Fruit fly (Drosophila melanogaster) whole organism, prepupa: ENCODE measurements around the gene Pep.

ENCODE experiments used
- CG10669 ChIP-seq: fragments of 200-800 bp; sonication (Bioruptor generic); optimal IDR thresholded peaks from 3 replicates; lab custom pipeline; 2018; ENCODE audit warnings: missing biosample characterization, mild to moderate bottlenecking, missing genetic modification characterization, moderate library complexity
- CG11294 ChIP-seq: fragments of 200-800 bp; sonication (Bioruptor generic); IDR thresholded peaks from 2 replicates; pipeline ENCODE4 v1.3.6; 2022; ENCODE audit warnings: missing biosample characterization, missing genetic modification characterization
- CG11902 ChIP-seq: fragments of 200-800 bp; sonication (Bioruptor generic); optimal IDR thresholded peaks from 3 replicates; lab custom pipeline; 2016; ENCODE audit warnings: missing biosample characterization, missing genetic modification characterization
- CG15336 ChIP-seq: fragments of 200-800 bp; sonication (Bioruptor generic); IDR thresholded peaks from 2 replicates; pipeline ENCODE4 v1.3.6; 2022; ENCODE audit warnings: missing biosample characterization, missing genetic modification characterization
- CG1621 ChIP-seq: fragments of 200-800 bp; sonication (Bioruptor generic); optimal IDR thresholded peaks from 3 replicates; lab custom pipeline; 2018; ENCODE audit warnings: missing biosample characterization, mild to moderate bottlenecking, missing genetic modification characterization
- CG16779 ChIP-seq: fragments of 200-800 bp; sonication (Bioruptor generic); optimal IDR thresholded peaks from 3 replicates; lab custom pipeline; 2017; ENCODE audit warnings: missing biosample characterization, mild to moderate bottlenecking, missing genetic modification characterization
- CG31627 ChIP-seq: fragments of 200-800 bp; sonication (Bioruptor generic); optimal IDR thresholded peaks from 3 replicates; lab custom pipeline; 2016; ENCODE audit warnings: missing biosample characterization, missing genetic modification characterization
- CG34406 ChIP-seq: fragments of 200-800 bp; sonication (Bioruptor generic); optimal IDR thresholded peaks from 3 replicates; lab custom pipeline; 2016; ENCODE audit warnings: missing biosample characterization, missing genetic modification characterization
- CG4318 ChIP-seq: fragments of 200-800 bp; sonication (Bioruptor generic); optimal IDR thresholded peaks from 3 replicates; lab custom pipeline; 2017; ENCODE audit warnings: missing biosample characterization, mild to moderate bottlenecking, missing genetic modification characterization
- CG6163 ChIP-seq: fragments of 200-800 bp; sonication (Bioruptor generic); IDR thresholded peaks from 3 replicates; pipeline ENCODE4 v1.3.6; 2022; ENCODE audit warnings: missing biosample characterization, missing genetic modification characterization
- CG6276 ChIP-seq: fragments of 200-800 bp; sonication (Bioruptor generic); optimal IDR thresholded peaks from 2 replicates; lab custom pipeline; 2017; ENCODE audit warnings: missing biosample characterization, mild to moderate bottlenecking, missing genetic modification characterization
- CG6792 ChIP-seq: fragments of 200-800 bp; sonication (Bioruptor generic); optimal IDR thresholded peaks from 3 replicates; lab custom pipeline; 2016; ENCODE audit warnings: missing biosample characterization, missing genetic modification characterization
- CG6854 ChIP-seq: fragments of 200-800 bp; sonication (Bioruptor generic); optimal IDR thresholded peaks from 2 replicates; lab custom pipeline; 2017; ENCODE audit warnings: missing biosample characterization, mild to moderate bottlenecking, missing genetic modification characterization
- CG7368 ChIP-seq: fragments of 200-800 bp; sonication (Bioruptor generic); optimal IDR thresholded peaks from 3 replicates; lab custom pipeline; 2016; ENCODE audit warnings: missing biosample characterization, missing genetic modification characterization
- CG8119 ChIP-seq: fragments of 200-800 bp; sonication (Bioruptor generic); IDR thresholded peaks from 3 replicates; pipeline ENCODE4 v1.3.6; 2022; ENCODE audit warnings: missing biosample characterization, missing genetic modification characterization
- CG8319 ChIP-seq: fragments of 200-800 bp; sonication (Bioruptor generic); optimal IDR thresholded peaks from 3 replicates; lab custom pipeline; 2016; ENCODE audit warnings: missing biosample characterization, missing genetic modification characterization
- Eip78C ChIP-seq: fragments of 200-800 bp; sonication (Bioruptor generic); peaks from one replicate; lab custom pipeline; 2016; ENCODE audit warnings: missing biosample characterization, missing genetic modification characterization
- Eip93F ChIP-seq: fragments of 200-800 bp; sonication (Bioruptor generic); optimal IDR thresholded peaks from 2 replicates; lab custom pipeline; 2016; ENCODE audit warnings: missing biosample characterization, mild to moderate bottlenecking, missing genetic modification characterization
- Ets21C ChIP-seq: fragments of 200-800 bp; sonication (Bioruptor generic); optimal IDR thresholded peaks from 3 replicates; lab custom pipeline; 2016; ENCODE audit warnings: missing biosample characterization, missing genetic modification characterization
- Ets96B ChIP-seq: fragments of 200-800 bp; optimal IDR thresholded peaks from 2 replicates; lab custom pipeline; 2019; ENCODE audit warnings: missing biosample characterization, mild to moderate bottlenecking, missing genetic modification characterization, moderate library complexity
- Gug ChIP-seq: fragments of 200-800 bp; sonication (Bioruptor generic); IDR thresholded peaks from 2 replicates; pipeline ENCODE4 v1.3.6; 2022; ENCODE audit warnings: missing biosample characterization, missing genetic modification characterization
- Hr4 ChIP-seq: fragments of 200-800 bp; sonication (Bioruptor generic); optimal IDR thresholded peaks from 3 replicates; lab custom pipeline; 2016; ENCODE audit warnings: missing biosample characterization, missing genetic modification characterization
- Lpt ChIP-seq: fragments of 200-800 bp; sonication (Bioruptor generic); optimal IDR thresholded peaks from 3 replicates; lab custom pipeline; 2016; ENCODE audit warnings: missing biosample characterization, missing genetic modification characterization
- Met ChIP-seq: fragments of 200-800 bp; sonication (Bioruptor generic); optimal IDR thresholded peaks from 3 replicates; lab custom pipeline; 2016; ENCODE audit warnings: missing biosample characterization, missing genetic modification characterization
- OdsH ChIP-seq: fragments of 200-800 bp; sonication (Bioruptor generic); optimal IDR thresholded peaks from 3 replicates; lab custom pipeline; 2016; ENCODE audit warnings: missing biosample characterization, missing genetic modification characterization
- Smox ChIP-seq: fragments of 200-800 bp; sonication (Bioruptor generic); optimal IDR thresholded peaks from 3 replicates; lab custom pipeline; 2016; ENCODE audit warnings: missing biosample characterization, missing genetic modification characterization
- Sox102F ChIP-seq: fragments of 200-800 bp; sonication (Bioruptor generic); optimal IDR thresholded peaks from 2 replicates; lab custom pipeline; 2016; ENCODE audit warnings: missing biosample characterization, mild to moderate bottlenecking, missing genetic modification characterization
- Sox14 ChIP-seq: fragments of 200-800 bp; sonication (Bioruptor generic); optimal IDR thresholded peaks from 3 replicates; lab custom pipeline; 2016; ENCODE audit warnings: missing biosample characterization, missing genetic modification characterization
- achi ChIP-seq: fragments of 200-800 bp; sonication (Bioruptor generic); optimal IDR thresholded peaks from 3 replicates; lab custom pipeline; 2016; ENCODE audit warnings: missing biosample characterization, missing genetic modification characterization
- acj6 ChIP-seq: fragments of 200-800 bp; sonication (Bioruptor generic); optimal IDR thresholded peaks from 3 replicates; lab custom pipeline; 2016; ENCODE audit warnings: missing biosample characterization, missing genetic modification characterization
- dsx ChIP-seq: fragments of 200-800 bp; optimal IDR thresholded peaks from 3 replicates; lab custom pipeline; 2019; ENCODE audit warnings: missing biosample characterization, mild to moderate bottlenecking, missing genetic modification characterization, moderate library complexity; ENCODE audit not compliant: poor library complexity, severe bottlenecking
- eg ChIP-seq: fragments of 200-800 bp; sonication (Bioruptor generic); IDR thresholded peaks from 3 replicates; pipeline ENCODE4 v1.3.6; 2022; ENCODE audit warnings: missing biosample characterization, missing genetic modification characterization
- esn ChIP-seq: fragments of 200-800 bp; sonication (Bioruptor generic); optimal IDR thresholded peaks from 2 replicates; lab custom pipeline; 2016; ENCODE audit warnings: missing biosample characterization, mild to moderate bottlenecking, missing genetic modification characterization, moderate library complexity
- fd59A ChIP-seq: fragments of 200-800 bp; sonication (Bioruptor generic); optimal IDR thresholded peaks from 2 replicates; lab custom pipeline; 2017; ENCODE audit warnings: missing biosample characterization, mild to moderate bottlenecking, missing genetic modification characterization, missing genetic modification reagents
- fd85E ChIP-seq: fragments of 200-800 bp; sonication (Bioruptor generic); optimal IDR thresholded peaks from 3 replicates; lab custom pipeline; 2016; ENCODE audit warnings: missing biosample characterization, missing genetic modification characterization
- lz ChIP-seq: fragments of 200-800 bp; sonication (Bioruptor generic); optimal IDR thresholded peaks from 3 replicates; lab custom pipeline; 2016; ENCODE audit warnings: missing biosample characterization, missing genetic modification characterization
- net ChIP-seq: fragments of 200-800 bp; sonication (Bioruptor generic); optimal IDR thresholded peaks from 3 replicates; lab custom pipeline; 2016; ENCODE audit warnings: missing biosample characterization, missing genetic modification characterization
- pdm3 ChIP-seq: fragments of 200-800 bp; sonication (Bioruptor generic); optimal IDR thresholded peaks from 3 replicates; lab custom pipeline; 2016; ENCODE audit warnings: missing biosample characterization, missing genetic modification characterization
- spab ChIP-seq: fragments of 200-800 bp; sonication (Bioruptor generic); optimal IDR thresholded peaks from 2 replicates; lab custom pipeline; 2017; ENCODE audit warnings: missing biosample characterization, mild to moderate bottlenecking, missing genetic modification characterization, missing genetic modification reagents
- ss ChIP-seq, 2 experiments: fragments of 200-800 bp; sonication (Bioruptor generic); optimal IDR thresholded peaks; 2 replicates in 1 of 2; 3 replicates in 1 of 2; lab custom pipeline; 2017 to 2018; ENCODE audit warnings: mild to moderate bottlenecking in 2 of 2, missing biosample characterization in 2 of 2, missing genetic modification characterization in 2 of 2, moderate library complexity in 1 of 2
- svp ChIP-seq: fragments of 200-800 bp; sonication (Bioruptor generic); peaks from one replicate; lab custom pipeline; 2016; ENCODE audit warnings: missing biosample characterization, missing genetic modification characterization
- topi ChIP-seq: fragments of 200-800 bp; sonication (Bioruptor generic); optimal IDR thresholded peaks from 3 replicates; lab custom pipeline; 2016; ENCODE audit warnings: missing biosample characterization, missing genetic modification characterization
- vri ChIP-seq: fragments of 200-800 bp; sonication (Bioruptor generic); optimal IDR thresholded peaks from 3 replicates; lab custom pipeline; 2016; ENCODE audit warnings: missing biosample characterization, mild to moderate bottlenecking, missing genetic modification characterization

Pep gene

dm6 chr3L:17610896-17611711 is 33.7 kb downstream of the Pep start (continued):
- TF ChIP-seq CG11294 (GFP tag; lab: Robert Waterston, UW) (peak; percentile 74), CG7368 (GFP tag; lab: Kevin White, UChicago) (peak; percentile 76), CG16779 (tag; lab: Kevin White, UChicago) (peak; percentile 84), spab (GFP tag; lab: Kevin White, UChicago) (peak; percentile 69), CG6854 (GFP tag; lab: Kevin White, UChicago) (peak; percentile 78), svp (GFP tag; lab: Kevin White, UChicago) (peak; percentile 98), CG15336 (GFP tag; lab: Robert Waterston, UW) (peak; percentile 93), CG6163 (GFP tag; lab: Robert Waterston, UW) (peak; percentile 80; the same call in 2 of the 3 replicates), esn (GFP tag; lab: Kevin White, UChicago) (peak; percentile 96), fd59A (GFP tag; lab: Kevin White, UChicago) (peak; percentile 69)

dm6 chr3L:17609068-17609382 is 35.8 kb downstream of the Pep start:
- no peak for TF ChIP-seq CG34406 (GFP tag; lab: Kevin White, UChicago)
- peak; percentile 79 for TF ChIP-seq svp (GFP tag; lab: Kevin White, UChicago)
- TF ChIP-seq vri (GFP tag; lab: Kevin White, UChicago): peak; percentile 55

- TF ChIP-seq CG6792 (GFP tag; lab: Kevin White, UChicago) (peak; percentile 42), CG7368 (GFP tag; lab: Kevin White, UChicago) (peak; percentile 6), fd85E (GFP tag; lab: Kevin White, UChicago) (peak; percentile 42), Hr4 (GFP tag; lab: Kevin White, UChicago) (peak; percentile 83), Eip78C (peak; percentile 90), acj6 (GFP tag; lab: Kevin White, UChicago) (peak; percentile 62), CG8319 (GFP tag; lab: Kevin White, UChicago) (peak; percentile 30), Ets21C (GFP tag; lab: Kevin White, UChicago) (peak; percentile 71), vri (GFP tag; lab: Kevin White, UChicago) (no peak), achi (peak; percentile 61), pdm3 (GFP tag; lab: Kevin White, UChicago) (peak; percentile 76), Sox102F (peak; percentile 75), CG11294 (GFP tag; lab: Robert Waterston, UW) (no peak; the same call in 1 of the 2 replicates), CG1621 (no peak), CG6854 (GFP tag; lab: Kevin White, UChicago) (no peak), Eip93F (no peak), Smox (no peak), CG11902 (peak; percentile 50), OdsH (GFP tag; lab: Kevin White, UChicago) (peak; percentile 56), dsx (GFP tag; lab: Kevin White, UChicago) (no peak), Met (peak; percentile 84), eg (GFP tag; lab: Robert Waterston, UW) (0 out of 3 replicates have a peak, but pooled peaks have one; percentile 14), CG4318 (GFP tag; lab: Kevin White, UChicago) (peak; percentile 77), CG31627 (GFP tag; lab: Kevin White, UChicago) (peak; percentile 86), Sox14 (GFP tag; lab: Kevin White, UChicago) (peak; percentile 82), CG6276 (GFP tag; lab: Kevin White, UChicago) (peak; percentile 68), CG10669 (GFP tag; lab: Kevin White, UChicago) (no peak), Ets96B (no peak), topi (GFP tag; lab: Kevin White, UChicago) (peak; percentile 84), Gug (GFP tag; lab: Robert Waterston, UW) (no peak), CG8119 (GFP tag; lab: Robert Waterston, UW) (peak; percentile 49; the same call in 1 of the 3 replicates), net (GFP tag; lab: Kevin White, UChicago) (peak; percentile 44), Lpt (GFP tag; lab: Kevin White, UChicago) (peak; percentile 55), lz (GFP tag; lab: Kevin White, UChicago) (peak; percentile 80), ss (GFP tag; optimal IDR thresholded peaks at IDR 0.05; lab: Kevin White, UChicago) (no peak), svp (GFP tag; lab: Kevin White, UChicago) (peak; percentile 90), spab (GFP tag; lab: Kevin White, UChicago) (no peak)
Measured at dm6 chr3L:17608185-17609067, 36.4 kb downstream of the Pep start.
